Fruit fly (Drosophila melanogaster) whole organism, embryonic: ENCODE measurements around the gene DnaJ-H.
A peak's percentile ranks its signal among the peaks of the same experiment; 100 is the strongest.

Experiments
- Atf-2 ChIP-seq: fragments of 200-800 bp; sonication (Bioruptor generic); optimal IDR thresholded peaks from 2 replicates; lab custom pipeline; 2016; ENCODE audit warnings: missing biosample characterization, missing genetic modification characterization
- Atf6 ChIP-seq: fragments of 200-800 bp; sonication (Bioruptor generic); IDR thresholded peaks from 2 replicates; pipeline ENCODE4 v1.3.6; 2022; ENCODE audit warnings: missing biosample characterization, missing genetic modification characterization
- B-H1 ChIP-seq: fragments of 200-800 bp; sonication (Bioruptor generic); IDR thresholded peaks from 3 replicates; pipeline ENCODE4 v1.3.6; 2022; ENCODE audit warnings: missing biosample characterization, missing genetic modification characterization
- Bgb ChIP-seq: fragments of 200-800 bp; sonication (Bioruptor generic); IDR thresholded peaks from 2 replicates; pipeline ENCODE4 v1.3.6; 2022; ENCODE audit warnings: missing biosample characterization, missing genetic modification characterization; ENCODE audit not compliant: partially characterized antibody
- Blimp-1 ChIP-seq: fragments of 200-800 bp; sonication (Bioruptor generic); optimal IDR thresholded peaks from 3 replicates; lab custom pipeline; 2018; ENCODE audit warnings: missing biosample characterization, missing genetic modification characterization, mild to moderate bottlenecking, moderate library complexity, missing genetic modification reagents
- C15 ChIP-seq: fragments of 200-800 bp; sonication (Bioruptor generic); IDR thresholded peaks from 3 replicates; pipeline ENCODE4 v1.3.6; 2022; ENCODE audit warnings: missing biosample characterization, missing genetic modification characterization
- CG10321 ChIP-seq: fragments of 200-800 bp; sonication (Bioruptor generic); IDR thresholded peaks from 2 replicates; pipeline ENCODE4 v1.3.6; 2022; ENCODE audit warnings: missing biosample characterization, missing genetic modification characterization
- CG11456 ChIP-seq: fragments of 200-800 bp; sonication (Bioruptor generic); IDR thresholded peaks from 3 replicates; pipeline ENCODE4 v1.3.6; 2022; ENCODE audit warnings: missing biosample characterization, missing genetic modification characterization
- CG11695 ChIP-seq: fragments of 200-800 bp; sonication (Bioruptor generic); IDR thresholded peaks from 3 replicates; pipeline ENCODE4 v1.3.6; 2022; ENCODE audit warnings: missing biosample characterization, missing genetic modification characterization
- CG11723 ChIP-seq: fragments of 200-800 bp; sonication (Bioruptor generic); optimal IDR thresholded peaks from 2 replicates; lab custom pipeline; 2017; ENCODE audit warnings: missing biosample characterization, mild to moderate bottlenecking, missing genetic modification characterization
- CG12236 ChIP-seq: fragments of 200-800 bp; sonication (Bioruptor generic); optimal IDR thresholded peaks from 2 replicates; lab custom pipeline; 2016; ENCODE audit warnings: missing biosample characterization, missing genetic modification characterization
- CG1233 ChIP-seq: fragments of 200-800 bp; sonication (Bioruptor generic); optimal IDR thresholded peaks from 4 replicates; lab custom pipeline; 2018; ENCODE audit warnings: missing biosample characterization, mild to moderate bottlenecking, missing genetic modification characterization
- CG14860 ChIP-seq: fragments of 200-800 bp; sonication (Bioruptor generic); IDR thresholded peaks from 3 replicates; pipeline ENCODE4 v1.3.6; 2022; ENCODE audit warnings: missing biosample characterization, missing genetic modification characterization; ENCODE audit not compliant: partially characterized antibody
- CG17186 ChIP-seq: fragments of 200-800 bp; sonication (Bioruptor generic); optimal IDR thresholded peaks from 3 replicates; lab custom pipeline; 2017; ENCODE audit warnings: missing biosample characterization, missing genetic modification reagents, missing genetic modification characterization
- CG18599 ChIP-seq: fragments of 200-800 bp; sonication (Bioruptor generic); optimal IDR thresholded peaks from 3 replicates; lab custom pipeline; 2017; ENCODE audit warnings: missing biosample characterization, missing genetic modification characterization, mild to moderate bottlenecking, moderate library complexity, missing genetic modification reagents
- CG4820 ChIP-seq: fragments of 200-800 bp; sonication (Bioruptor generic); optimal IDR thresholded peaks from 3 replicates; lab custom pipeline; 2016; ENCODE audit warnings: missing biosample characterization, missing genetic modification characterization
- CG6791 ChIP-seq: fragments of 200-800 bp; sonication (Bioruptor generic); IDR thresholded peaks from 3 replicates; pipeline ENCODE4 v1.3.6; 2022; ENCODE audit warnings: missing biosample characterization, missing genetic modification characterization; ENCODE audit not compliant: partially characterized antibody
- CG8388 ChIP-seq: fragments of 200-800 bp; sonication (Bioruptor generic); optimal IDR thresholded peaks from 2 replicates; lab custom pipeline; 2019; ENCODE audit warnings: missing biosample characterization, mild to moderate bottlenecking, missing genetic modification characterization, moderate library complexity
- CG8924 ChIP-seq: fragments of 200-800 bp; optimal IDR thresholded peaks from 3 replicates; lab custom pipeline; 2019; ENCODE audit warnings: missing biosample characterization, mild to moderate bottlenecking, missing genetic modification characterization, moderate library complexity
- CG9817 ChIP-seq: fragments of 200-800 bp; sonication (Bioruptor generic); optimal IDR thresholded peaks from 2 replicates; lab custom pipeline; 2018; ENCODE audit warnings: missing biosample characterization, mild to moderate bottlenecking, missing genetic modification characterization, moderate library complexity
- CG9876 ChIP-seq: fragments of 200-800 bp; sonication (Bioruptor generic); optimal IDR thresholded peaks from 2 replicates; lab custom pipeline; 2016; ENCODE audit warnings: missing biosample characterization, missing genetic modification characterization
- CrebB ChIP-seq: fragments of 200-800 bp; sonication (Bioruptor generic); optimal IDR thresholded peaks from 3 replicates; lab custom pipeline; 2018; ENCODE audit warnings: missing biosample characterization, mild to moderate bottlenecking, missing genetic modification characterization
- D ChIP-seq, 2 experiments: fragments of 200-800 bp in 1 of 2; fragments of >200 bp in 1 of 2; sonication (Bioruptor generic) in 1 of 2; optimal IDR thresholded peaks; 2 replicates in 1 of 2; 3 replicates in 1 of 2; lab custom pipeline; 2017; ENCODE audit warnings: mild to moderate bottlenecking in 1 of 2, missing biosample characterization in 1 of 2, missing genetic modification characterization in 1 of 2, missing genetic modification reagents in 1 of 2
- Dad ChIP-seq: fragments of 200-800 bp; sonication (Bioruptor generic); optimal IDR thresholded peaks from 3 replicates; lab custom pipeline; 2016; ENCODE audit warnings: missing biosample characterization, missing genetic modification characterization
- ERR ChIP-seq: fragments of 200-800 bp; sonication (Bioruptor generic); optimal IDR thresholded peaks from 2 replicates; lab custom pipeline; 2016; ENCODE audit warnings: missing biosample characterization, missing genetic modification characterization
- HLH4C ChIP-seq: fragments of 200-800 bp; sonication (Bioruptor generic); IDR thresholded peaks from 3 replicates; pipeline ENCODE4 v1.3.6; 2022; ENCODE audit warnings: missing biosample characterization, missing genetic modification characterization; ENCODE audit not compliant: partially characterized antibody
- Hmr ChIP-seq: fragments of 200-800 bp; sonication (Bioruptor generic); optimal IDR thresholded peaks from 3 replicates; lab custom pipeline; 2017; ENCODE audit warnings: mild to moderate bottlenecking, missing biosample characterization, missing genetic modification reagents, missing genetic modification characterization
- Pdp1 ChIP-seq, 2 experiments: fragments of 200-800 bp; sonication (Bioruptor generic); optimal IDR thresholded peaks; 3 replicates each; lab custom pipeline; 2016; ENCODE audit warnings: missing biosample characterization in 2 of 2, missing genetic modification characterization in 2 of 2, mild to moderate bottlenecking in 1 of 2, moderate library complexity in 1 of 2
- Spps ChIP-seq: fragments of 200-800 bp; sonication (Bioruptor generic); optimal IDR thresholded peaks from 2 replicates; lab custom pipeline; 2018; ENCODE audit warnings: missing biosample characterization, mild to moderate bottlenecking, missing genetic modification characterization
- Ssrp ChIP-seq: fragments of 200-800 bp; sonication (Bioruptor generic); optimal IDR thresholded peaks from 2 replicates; lab custom pipeline; 2018; ENCODE audit warnings: missing biosample characterization, mild to moderate bottlenecking, missing genetic modification characterization, moderate library complexity
- TFAM ChIP-seq: fragments of 200-800 bp; sonication (Bioruptor generic); optimal IDR thresholded peaks from 2 replicates; lab custom pipeline; 2017; ENCODE audit warnings: missing biosample characterization, missing genetic modification characterization, inconsistent platforms
- aop ChIP-seq: fragments of 200-800 bp; sonication (Bioruptor generic); IDR thresholded peaks from 2 replicates; pipeline ENCODE4 v1.3.6; 2022; ENCODE audit warnings: missing biosample characterization, missing genetic modification characterization
- ci ChIP-seq: fragments of 200-800 bp; sonication (Bioruptor generic); IDR thresholded peaks from 3 replicates; pipeline ENCODE4 v1.3.6; 2022; ENCODE audit warnings: missing biosample characterization, missing genetic modification characterization
- croc ChIP-seq: fragments of 200-800 bp; sonication (Bioruptor generic); conservative IDR thresholded peaks from 3 replicates; pipeline ENCODE4 v1.3.6; 2022; ENCODE audit warnings: missing biosample characterization, missing genetic modification characterization
- crp ChIP-seq, 2 experiments: fragments of 200-800 bp; sonication (Bioruptor generic); optimal IDR thresholded peaks; 2 replicates in 1 of 2; 3 replicates in 1 of 2; lab custom pipeline; 2017; ENCODE audit warnings: missing biosample characterization in 2 of 2, missing genetic modification characterization in 2 of 2, mild to moderate bottlenecking in 1 of 2, moderate library complexity in 1 of 2
- dysf ChIP-seq: fragments of 200-800 bp; sonication (Bioruptor generic); IDR thresholded peaks from 3 replicates; pipeline ENCODE4 v1.3.6; 2022; ENCODE audit warnings: missing biosample characterization, missing genetic modification characterization
- fu2 ChIP-seq: fragments of 200-800 bp; sonication (Bioruptor generic); optimal IDR thresholded peaks from 2 replicates; lab custom pipeline; 2016; ENCODE audit warnings: missing biosample characterization, missing genetic modification characterization
- gem ChIP-seq: fragments of 200-800 bp; sonication (Bioruptor generic); optimal IDR thresholded peaks from 2 replicates; lab custom pipeline; 2019; ENCODE audit warnings: missing biosample characterization, mild to moderate bottlenecking, missing genetic modification characterization, moderate library complexity
- grau ChIP-seq: fragments of 200-800 bp; optimal IDR thresholded peaks from 3 replicates; lab custom pipeline; 2019; ENCODE audit warnings: missing biosample characterization, mild to moderate bottlenecking, missing genetic modification characterization, moderate library complexity
- gro ChIP-seq: fragments of 200-800 bp; sonication (Bioruptor generic); optimal IDR thresholded peaks from 2 replicates; lab custom pipeline; 2016; ENCODE audit warnings: missing biosample characterization, missing genetic modification characterization
- kay ChIP-seq: fragments of 200-800 bp; sonication (Bioruptor generic); optimal IDR thresholded peaks from 2 replicates; lab custom pipeline; 2016; ENCODE audit warnings: missing biosample characterization, missing genetic modification characterization
- sc ChIP-seq, 3 experiments: fragments of >200 bp in 2 of 3; fragments of 200-800 bp in 1 of 3; sonication (Bioruptor generic) in 1 of 3; optimal IDR thresholded peaks; 2 replicates in 2 of 3; 3 replicates in 1 of 3; lab custom pipeline; 2017; ENCODE audit warnings: mild to moderate bottlenecking in 1 of 3, missing biosample characterization in 1 of 3, missing genetic modification characterization in 1 of 3, missing genetic modification reagents in 1 of 3
- schlank ChIP-seq: fragments of 200-800 bp; sonication (Bioruptor generic); optimal IDR thresholded peaks from 2 replicates; lab custom pipeline; 2018; ENCODE audit warnings: missing biosample characterization, mild to moderate bottlenecking, missing genetic modification characterization
- sima ChIP-seq: fragments of 200-800 bp; sonication (Bioruptor generic); optimal IDR thresholded peaks from 2 replicates; lab custom pipeline; 2016; ENCODE audit warnings: missing biosample characterization, missing genetic modification characterization
- tap ChIP-seq: fragments of 200-800 bp; optimal IDR thresholded peaks from 3 replicates; lab custom pipeline; 2019; ENCODE audit warnings: missing biosample characterization, mild to moderate bottlenecking, missing genetic modification characterization, moderate library complexity
- wek ChIP-seq: fragments of 200-800 bp; sonication (Bioruptor generic); optimal IDR thresholded peaks from 3 replicates; lab custom pipeline; 2018; ENCODE audit warnings: missing biosample characterization, mild to moderate bottlenecking, missing genetic modification characterization, moderate library complexity

DnaJ-H gene

dm6 chr2L:13164994-13165801 lies 674 bp downstream of the DnaJ-H start, which contains the start of gene Sirt1 (continued):
- TF ChIP-seq CG14860 (GFP tag; lab: Robert Waterston, UW), result no peak
- peak; percentile 48; the same call in 1 of the 2 replicates for TF ChIP-seq Bgb
- peak; percentile 95 for TF ChIP-seq gem (tag; lab: Kevin White, UChicago)
- TF ChIP-seq CrebB (tag; lab: Kevin White, UChicago), result peak; percentile 34
- 0 out of 3 replicates have a peak, but pooled peaks have one; percentile 26 for TF ChIP-seq CG6791 (GFP tag; lab: Robert Waterston, UW)
- TF ChIP-seq HLH4C (GFP tag; lab: Robert Waterston, UW), result no peak
- peak; percentile 75 for TF ChIP-seq croc
- TF ChIP-seq dysf, result peak; percentile 90
- TF ChIP-seq ERR (GFP tag; lab: Kevin White, UChicago), result no peak
- TF ChIP-seq Ssrp, result peak; percentile 93
- peak; percentile 48; the same call in 1 of the 3 replicates for TF ChIP-seq ci (GFP tag; lab: Robert Waterston, UW)
- TF ChIP-seq Atf6 (GFP tag; lab: Robert Waterston, UW), result peak; percentile 75
- TF ChIP-seq sc (optimal IDR thresholded peaks at IDR 0.05; lab: Kevin White, UChicago), result no peak
- peak; percentile 84 for TF ChIP-seq sc (GFP tag; optimal IDR thresholded peaks at IDR 0.05; lab: Kevin White, UChicago)
- TF ChIP-seq CG4820 (GFP tag; lab: Kevin White, UChicago), result peak; percentile 83
- TF ChIP-seq CG8924, result peak; percentile 88
- TF ChIP-seq schlank (tag; lab: Kevin White, UChicago), result peak; percentile 41
- peak; percentile 80 for TF ChIP-seq CG11695 (GFP tag; lab: Robert Waterston, UW)
- TF ChIP-seq Blimp-1, result no peak
- TF ChIP-seq Spps (tag; lab: Kevin White, UChicago), result peak; percentile 58
- TF ChIP-seq TFAM (GFP tag; lab: Kevin White, UChicago), result no peak
- TF ChIP-seq fu2 (GFP tag; lab: Kevin White, UChicago), result peak; percentile 57
- peak; percentile 67; the same call in 2 of the 3 replicates for TF ChIP-seq CG11456 (GFP tag; lab: Robert Waterston, UW)
- TF ChIP-seq wek (GFP tag; lab: Kevin White, UChicago), result no peak
- no peak for TF ChIP-seq CG12236
- peak; percentile 65 for TF ChIP-seq B-H1
- peak; percentile 77 for TF ChIP-seq CG18599 (GFP tag; lab: Kevin White, UChicago)
- TF ChIP-seq Pdp1 (GFP tag; optimal IDR thresholded peaks at IDR 0.05; lab: Kevin White, UChicago), result peak; percentile 70 to 85
- TF ChIP-seq sima (GFP tag; lab: Kevin White, UChicago), result no peak
- TF ChIP-seq Dad (GFP tag; lab: Kevin White, UChicago), result no peak
- TF ChIP-seq D (optimal IDR thresholded peaks at IDR 0.05; lab: Kevin White, UChicago), result no peak
- peak; percentile 79 for TF ChIP-seq D (GFP tag; optimal IDR thresholded peaks at IDR 0.05; lab: Kevin White, UChicago)
- peak; percentile 86 for TF ChIP-seq CG1233 (GFP tag; lab: Kevin White, UChicago)
- TF ChIP-seq CG10321, result 0 out of 2 replicates have a peak, but pooled peaks have one; percentile 16
- TF ChIP-seq Hmr (GFP tag; lab: Kevin White, UChicago), result peak; percentile 86
- TF ChIP-seq CG9817 (tag; lab: Kevin White, UChicago), result peak; percentile 84
- no peak for TF ChIP-seq CG17186 (GFP tag; lab: Kevin White, UChicago)
- peak; percentile 66 for TF ChIP-seq CG11723
- no peak for TF ChIP-seq CG9876 (GFP tag; lab: Kevin White, UChicago)
- TF ChIP-seq tap (tag; lab: Kevin White, UChicago), result peak; percentile 62
- TF ChIP-seq Atf-2, result peak; percentile 6
- TF ChIP-seq gro (GFP tag; lab: Kevin White, UChicago), result peak; percentile 48
- TF ChIP-seq crp (GFP tag; optimal IDR thresholded peaks at IDR 0.05; lab: Kevin White, UChicago), result peak in 1 of 2 experiments; percentile 49
- TF ChIP-seq C15 (GFP tag; lab: Robert Waterston, UW), result no peak
- TF ChIP-seq CG8388, result peak; percentile 82
- peak; percentile 99 for TF ChIP-seq grau (tag; lab: Kevin White, UChicago)
- no peak for TF ChIP-seq aop (GFP tag; lab: Robert Waterston, UW)
- TF ChIP-seq kay, result peak; percentile 100
